Worm (Caenorhabditis elegans): ENCODE results near the gene npr-33.

npr-33 gene

ce11 chrX:15887495-15887894 lies 22.9 kb upstream of the npr-33 start, which contains the start of gene F53H4.3:
TSS of gene F53H4.3 (minus strand) at chrX:15887595.
- TF ChIP-seq daf-8 (GFP tag; IDR thresholded peaks at IDR 0.05), result no peak
- TF ChIP-seq dmd-9 (GFP tag; IDR thresholded peaks at IDR 0.05), result no peak
- TF ChIP-seq tag-97 (GFP tag; IDR thresholded peaks at IDR 0.05), result no peak
- no peak for TF ChIP-seq attf-4 (tag; optimal IDR thresholded peaks at IDR 0.05)
- no peak for TF ChIP-seq fos-1 (tag; optimal IDR thresholded peaks at IDR 0.05)
- TF ChIP-seq nhr-111 (GFP tag; optimal IDR thresholded peaks at IDR 0.05), result no peak
- no peak for TF ChIP-seq F10B5.3 (tag; optimal IDR thresholded peaks at IDR 0.05)
- TF ChIP-seq nhr-25 (tag; optimal IDR thresholded peaks at IDR 0.05; ENCODE audit: borderline replicate concordance, insufficient read depth), result no peak
- TF ChIP-seq lin-15B (tag; optimal IDR thresholded peaks at IDR 0.05), result no peak
- TF ChIP-seq lim-7 (GFP tag; IDR thresholded peaks at IDR 0.05), result no peak
- TF ChIP-seq lin-38 (GFP tag; IDR thresholded peaks at IDR 0.05), result no peak
- TF ChIP-seq daf-19 (GFP tag; conservative IDR thresholded peaks at IDR 0.05), result no peak
- no peak for TF ChIP-seq zag-1 (tag; optimal IDR thresholded peaks at IDR 0.05)
- TF ChIP-seq rbr-2 (tag; optimal IDR thresholded peaks at IDR 0.05), result no peak
- TF ChIP-seq lsy-2 (tag; optimal IDR thresholded peaks at IDR 0.05), result no peak

ce11 chrX:15887989-15888388 lies 22.4 kb upstream of the npr-33 start:
- TF ChIP-seq madf-9 (GFP tag; conservative IDR thresholded peaks at IDR 0.05) (no peak), attf-4 (tag; optimal IDR thresholded peaks at IDR 0.05) (no peak), spr-1 (tag; optimal IDR thresholded peaks at IDR 0.05) (no peak), mes-2 (tag; optimal IDR thresholded peaks at IDR 0.05; ENCODE audit: poor library complexity, severe bottlenecking) (no peak), Y48G9A.11 (GFP tag; IDR thresholded peaks at IDR 0.05) (no peak), vab-7 (GFP tag; IDR thresholded peaks at IDR 0.05) (no peak), daf-8 (GFP tag; IDR thresholded peaks at IDR 0.05) (no peak)

- TF ChIP-seq pqm-1 (tag; optimal IDR thresholded peaks at IDR 0.05) (no peak), set-16 (GFP tag; IDR thresholded peaks at IDR 0.05) (peak; percentile 15; the same call in 1 of the 2 replicates)
Measured at ce11 chrX:15892525-15892924, 17.9 kb upstream of the npr-33 start.

DNA sequence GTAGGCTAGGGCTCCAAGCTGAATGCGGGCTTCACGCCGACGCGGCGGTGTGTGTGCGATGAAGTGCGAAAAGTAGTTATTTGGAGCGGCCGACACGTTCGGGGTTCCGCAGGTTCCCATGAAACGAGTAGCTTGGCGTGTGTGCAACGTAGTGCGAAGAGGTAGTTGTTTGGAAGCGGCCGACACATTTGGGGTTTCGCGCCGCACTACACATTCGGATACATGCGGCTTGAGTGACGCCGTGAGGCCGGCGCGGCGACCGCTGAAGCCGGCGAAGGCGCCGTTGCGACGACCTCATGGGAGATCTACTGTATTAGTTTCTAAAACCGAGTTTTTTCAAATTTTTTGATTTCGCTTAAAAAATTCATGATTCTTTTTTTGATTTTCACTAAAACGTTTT lies 9.2 kb upstream of the npr-33 start:
- TF ChIP-seq F44E2.7 (GFP tag; IDR thresholded peaks at IDR 0.05) (0 out of 2 replicates have a peak, but pooled peaks have one; percentile 7), dmd-6 (GFP tag; IDR thresholded peaks at IDR 0.05) (no peak), sdz-12 (GFP tag; optimal IDR thresholded peaks at IDR 0.05) (no peak), madf-9 (GFP tag; conservative IDR thresholded peaks at IDR 0.05) (no peak), T20F7.1 (GFP tag; optimal IDR thresholded peaks at IDR 0.05) (no peak), gei-8 (GFP tag; optimal IDR thresholded peaks at IDR 0.05) (no peak), ceh-32 (tag; optimal IDR thresholded peaks at IDR 0.05; ENCODE audit: poor library complexity) (no peak), spr-1 (tag; optimal IDR thresholded peaks at IDR 0.05) (no peak), lin-15B (tag; optimal IDR thresholded peaks at IDR 0.05) (no peak), ztf-7 (tag; optimal IDR thresholded peaks at IDR 0.05) (no peak), set-16 (GFP tag; IDR thresholded peaks at IDR 0.05) (peak; percentile 74), ama-1 (optimal IDR thresholded peaks at IDR 0.05) (no peak)

DNA sequence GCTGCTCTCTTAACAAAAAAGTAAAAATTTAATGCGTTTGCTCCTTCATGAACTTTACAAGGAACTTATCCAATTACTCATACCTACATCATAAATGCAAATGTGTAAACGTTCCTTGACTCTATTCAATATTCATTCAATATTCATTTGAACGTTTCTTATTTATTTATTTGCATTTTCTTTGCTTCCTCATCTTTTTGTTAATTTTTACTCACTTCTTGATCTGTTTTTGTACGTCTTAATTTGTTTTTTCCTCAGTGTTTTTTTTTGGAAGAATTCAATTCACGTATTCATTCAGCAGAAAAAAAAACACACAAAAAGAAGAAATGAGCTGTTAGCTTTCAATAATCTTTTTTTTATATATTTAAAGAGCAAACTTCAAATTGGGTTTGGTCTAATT lies 7.6 kb upstream of the npr-33 start:
- peak in 1 of 2 experiments; percentile 89 for TF ChIP-seq unc-62 (GFP tag; optimal IDR thresholded peaks at IDR 0.05 in 1 of 2)
- TF ChIP-seq unc-62 (tag; optimal IDR thresholded peaks at IDR 0.05), result no peak
- no peak for TF ChIP-seq mdt-29 (GFP tag; IDR thresholded peaks at IDR 0.05)
- TF ChIP-seq aha-1 (tag), result no peak
- TF ChIP-seq dmd-8 (GFP tag; IDR thresholded peaks at IDR 0.05), result no peak
